Worm (Caenorhabditis elegans): ENCODE results near the gene nas-37.

- peak; percentile 54 for TF ChIP-seq nhr-10 (tag; optimal IDR thresholded peaks at IDR 0.05)
- TF ChIP-seq fos-1 (tag; optimal IDR thresholded peaks at IDR 0.05), result no peak
- TF ChIP-seq mep-1 (tag; optimal IDR thresholded peaks at IDR 0.05), result peak; percentile 96
- TF ChIP-seq lsy-2 (tag; optimal IDR thresholded peaks at IDR 0.05), result peak; percentile 77 to 78
- peak; percentile 91 for TF ChIP-seq nhr-77 (tag; optimal IDR thresholded peaks at IDR 0.05)
- peak; percentile 73 for TF ChIP-seq ama-1 (optimal IDR thresholded peaks at IDR 0.05)
- TF ChIP-seq snpc-1.2 (GFP tag; IDR thresholded peaks at IDR 0.05), result no peak
- TF ChIP-seq lir-3 (tag; optimal IDR thresholded peaks at IDR 0.05), result no peak
- TF ChIP-seq mxl-2 (GFP tag; conservative IDR thresholded peaks at IDR 0.05), result no peak
- no peak for TF ChIP-seq ceh-82 (tag; optimal IDR thresholded peaks at IDR 0.05)
- TF ChIP-seq daf-8 (GFP tag; IDR thresholded peaks at IDR 0.05), result no peak
- TF ChIP-seq F26F4.8 (GFP tag; conservative IDR thresholded peaks at IDR 0.05), result no peak
These were observed 16.6 kb downstream of the nas-37 start, which contains the start of gene tsp-21 for ce11 chrX:9932226-9932773.
